Worm (Caenorhabditis elegans): ENCODE data around the gene C04E6.8.

ce11 chrV:5876966-5877365, 6.7 kb downstream of the C04E6.8 start:
- TF ChIP-seq nhr-12 (tag; optimal IDR thresholded peaks at IDR 0.05) (no peak), ces-1 (GFP tag; optimal IDR thresholded peaks at IDR 0.05) (no peak), blmp-1 (tag; optimal IDR thresholded peaks at IDR 0.05) (no peak), ham-2 (GFP tag; optimal IDR thresholded peaks at IDR 0.05) (no peak)
